Worm (Caenorhabditis elegans): ENCODE results near the gene Y47D7A.7.

DNA sequence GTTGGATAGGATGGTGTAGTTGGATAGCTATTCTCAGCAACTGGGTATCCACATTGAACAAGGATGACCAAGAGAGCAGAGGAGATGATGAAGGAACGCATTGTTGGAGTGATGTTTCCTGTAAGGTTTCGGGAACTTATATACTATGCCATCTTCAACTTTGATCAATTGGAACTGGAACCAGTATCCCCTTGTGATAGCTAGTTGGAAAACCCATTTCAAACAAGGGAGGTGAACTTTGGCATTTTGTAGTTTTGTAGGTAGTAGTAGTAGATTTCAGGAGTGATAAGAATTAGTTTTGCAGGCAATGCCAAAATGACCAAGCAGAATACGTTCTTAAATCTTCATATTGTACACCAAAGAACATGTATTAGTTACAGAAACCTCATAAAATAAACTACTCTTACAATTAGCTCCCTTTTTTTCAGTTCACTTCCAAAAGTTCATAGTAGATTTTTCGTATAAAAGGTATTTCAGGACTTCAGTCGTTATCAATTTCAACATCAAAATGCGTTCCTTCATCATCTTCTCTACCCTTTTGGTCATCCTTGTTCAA is at the start of gene Y47D7A.7, which contains the start of gene Y47D7A.2:
- TF ChIP-seq unc-62 (GFP tag; optimal IDR thresholded peaks at IDR 0.05) (no peak), dox-1 (GFP tag; IDR thresholded peaks at IDR 0.05) (no peak), bed-1 (GFP tag; IDR thresholded peaks at IDR 0.05) (no peak), ztf-25 (GFP tag; IDR thresholded peaks at IDR 0.05) (no peak)
